Fruit fly (Drosophila melanogaster) whole organism, pupa: Measurements from ENCODE around the gene CG43210.

Experiments used
- CG10348 ChIP-seq: fragments of 200-800 bp; sonication (Bioruptor generic); IDR thresholded peaks from 2 replicates; pipeline ENCODE4 v1.3.6; 2022; ENCODE audit warnings: missing biosample characterization, missing genetic modification characterization
- CG12605 ChIP-seq: fragments of 200-800 bp; sonication (Bioruptor generic); IDR thresholded peaks from 2 replicates; pipeline ENCODE4 v1.3.6; 2022; ENCODE audit warnings: missing biosample characterization, missing genetic modification characterization
- CG13204 ChIP-seq: fragments of 200-800 bp; sonication (Bioruptor generic); optimal IDR thresholded peaks from 2 replicates; lab custom pipeline; 2018; ENCODE audit warnings: missing biosample characterization, mild to moderate bottlenecking, missing genetic modification characterization, moderate library complexity
- CG14655 ChIP-seq: fragments of 200-800 bp; sonication (Bioruptor generic); optimal IDR thresholded peaks from 3 replicates; lab custom pipeline; 2017; ENCODE audit warnings: mild to moderate bottlenecking, missing biosample characterization, missing genetic modification reagents, missing genetic modification characterization
- CG15710 ChIP-seq: fragments of 200-800 bp; sonication (Bioruptor generic); optimal IDR thresholded peaks from 2 replicates; lab custom pipeline; 2018; ENCODE audit warnings: missing biosample characterization, mild to moderate bottlenecking, missing genetic modification characterization, moderate library complexity
- CG17806 ChIP-seq: fragments of 200-800 bp; sonication (Bioruptor generic); optimal IDR thresholded peaks from 2 replicates; lab custom pipeline; 2018; ENCODE audit warnings: missing biosample characterization, mild to moderate bottlenecking, missing genetic modification characterization, moderate library complexity
- CG32121 ChIP-seq: fragments of 200-800 bp; sonication (Bioruptor generic); IDR thresholded peaks from 2 replicates; pipeline ENCODE4 v1.3.6; 2022; ENCODE audit warnings: missing biosample characterization, missing genetic modification characterization
- CG34367 ChIP-seq: fragments of 200-800 bp; sonication (Bioruptor generic); optimal IDR thresholded peaks from 2 replicates; lab custom pipeline; 2018; ENCODE audit warnings: missing biosample characterization, mild to moderate bottlenecking, missing genetic modification characterization
- CG4496 ChIP-seq: fragments of 200-800 bp; sonication (Bioruptor generic); IDR thresholded peaks from 3 replicates; pipeline ENCODE4 v1.3.6; 2022; ENCODE audit warnings: missing biosample characterization, missing genetic modification characterization
- CG8159 ChIP-seq: fragments of 200-800 bp; sonication (Bioruptor generic); optimal IDR thresholded peaks from 3 replicates; lab custom pipeline; 2018; ENCODE audit warnings: missing biosample characterization, mild to moderate bottlenecking, missing genetic modification characterization, moderate library complexity
- CG8301 ChIP-seq: fragments of 200-800 bp; sonication (Bioruptor generic); optimal IDR thresholded peaks from 2 replicates; lab custom pipeline; 2018; ENCODE audit warnings: missing biosample characterization, mild to moderate bottlenecking, missing genetic modification characterization
- CG9948 ChIP-seq: fragments of 200-800 bp; sonication (Bioruptor generic); optimal IDR thresholded peaks from 2 replicates; lab custom pipeline; 2018; ENCODE audit warnings: missing biosample characterization, mild to moderate bottlenecking, missing genetic modification characterization, moderate library complexity
- D1 ChIP-seq: fragments of 200-800 bp; sonication (Bioruptor generic); optimal IDR thresholded peaks from 2 replicates; lab custom pipeline; 2018; ENCODE audit warnings: missing biosample characterization, mild to moderate bottlenecking, missing genetic modification characterization, moderate library complexity
- EcR ChIP-seq: fragments of 200-800 bp; sonication (Bioruptor generic); optimal IDR thresholded peaks from 3 replicates; lab custom pipeline; 2019; ENCODE audit warnings: missing biosample characterization, missing genetic modification characterization, mild to moderate bottlenecking, moderate library complexity, missing genetic modification reagents
- Ets98B ChIP-seq: fragments of 200-800 bp; sonication (Bioruptor generic); IDR thresholded peaks from 2 replicates; pipeline ENCODE4 v1.3.6; 2022; ENCODE audit warnings: missing biosample characterization, missing genetic modification characterization
- Pif1A ChIP-seq: fragments of 200-800 bp; sonication (Bioruptor generic); optimal IDR thresholded peaks from 3 replicates; lab custom pipeline; 2016; ENCODE audit warnings: missing biosample characterization, missing genetic modification characterization
- Pif1B ChIP-seq: fragments of 200-800 bp; sonication (Bioruptor generic); optimal IDR thresholded peaks from 3 replicates; lab custom pipeline; 2016; ENCODE audit warnings: missing biosample characterization, missing genetic modification characterization
- Snoo ChIP-seq: fragments of 200-800 bp; sonication (Bioruptor generic); optimal IDR thresholded peaks from 3 replicates; lab custom pipeline; 2017; ENCODE audit warnings: missing biosample characterization, mild to moderate bottlenecking, missing genetic modification characterization, inconsistent platforms
- fd96Ca ChIP-seq: fragments of 200-800 bp; sonication (Bioruptor generic); IDR thresholded peaks from 3 replicates; pipeline ENCODE4 v1.3.6; 2022; ENCODE audit warnings: missing biosample characterization, missing genetic modification characterization
- gl ChIP-seq: fragments of 200-800 bp; sonication (Bioruptor generic); optimal IDR thresholded peaks from 2 replicates; lab custom pipeline; 2018; ENCODE audit warnings: missing biosample characterization, mild to moderate bottlenecking, missing genetic modification characterization
- rn ChIP-seq: fragments of 200-800 bp; sonication (Bioruptor generic); IDR thresholded peaks from 2 replicates; pipeline ENCODE4 v1.3.6; 2022; ENCODE audit warnings: missing biosample characterization, missing genetic modification characterization

The CG43210 gene

DNA sequence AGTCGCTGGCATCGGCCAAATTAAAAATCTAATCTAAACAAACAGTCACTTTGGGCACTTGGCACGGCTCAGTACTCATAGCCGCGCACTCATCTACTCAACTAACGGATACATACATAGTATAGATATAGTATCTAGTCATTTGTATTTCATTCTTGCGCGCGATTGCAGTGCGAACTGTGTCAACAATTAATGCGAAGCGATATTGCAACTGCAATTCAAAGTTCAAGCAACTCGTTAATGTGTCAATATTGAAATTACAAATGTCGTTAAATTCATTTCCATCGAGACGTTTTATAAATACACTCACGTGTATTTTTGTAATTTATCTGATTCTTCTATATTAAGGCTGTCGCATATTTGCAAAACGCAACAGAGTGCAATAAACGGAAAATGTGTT, 17.3 kb upstream of the CG43210 start:
- TF ChIP-seq Snoo (tag; lab: Kevin White, UChicago) (no peak), EcR (GFP tag; lab: Kevin White, UChicago) (peak; percentile 62), CG15710 (tag; lab: Kevin White, UChicago) (no peak), fd96Ca (GFP tag; lab: Robert Waterston, UW) (no peak), CG17806 (tag; lab: Kevin White, UChicago) (no peak), Ets98B (GFP tag; lab: Robert Waterston, UW) (peak; percentile 21; the same call in 1 of the 2 replicates), Pif1A (GFP tag; lab: Kevin White, UChicago) (peak; percentile 2), CG13204 (GFP tag; lab: Kevin White, UChicago) (no peak), CG34367 (tag; lab: Kevin White, UChicago) (no peak), CG4496 (GFP tag; lab: Robert Waterston, UW) (no peak), CG8301 (tag; lab: Kevin White, UChicago) (no peak), CG9948 (tag; lab: Kevin White, UChicago) (no peak), Pif1B (GFP tag; lab: Kevin White, UChicago) (no peak), CG10348 (no peak), rn (GFP tag; lab: Robert Waterston, UW) (no peak), CG8159 (no peak), gl (tag; lab: Kevin White, UChicago) (peak; percentile 6), CG14655 (GFP tag; lab: Kevin White, UChicago) (no peak), CG32121 (GFP tag; lab: Robert Waterston, UW) (no peak), CG12605 (GFP tag; lab: Robert Waterston, UW) (no peak), D1 (tag; lab: Kevin White, UChicago) (no peak)

DNA sequence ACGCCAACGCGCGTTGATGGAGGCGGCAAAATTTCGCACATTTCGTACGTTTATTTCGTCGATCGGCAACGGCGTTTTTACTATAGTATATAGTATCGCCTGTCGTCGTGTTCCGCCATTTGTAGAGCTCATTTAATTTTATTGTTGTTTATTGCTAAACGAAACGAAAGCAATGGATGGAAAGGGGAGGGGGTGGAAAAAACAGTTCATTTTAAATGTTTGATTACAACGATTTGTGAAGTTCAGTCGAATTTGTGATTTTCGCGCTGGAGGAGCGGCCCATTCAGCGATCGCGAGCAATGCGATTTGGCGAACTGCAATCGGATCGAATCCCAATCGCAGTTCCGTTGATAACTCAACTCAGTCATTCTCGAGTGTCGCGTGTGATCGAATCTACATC, 16.0 kb upstream of the CG43210 start:
- TF ChIP-seq EcR (GFP tag; lab: Kevin White, UChicago), result no peak
- TF ChIP-seq CG10348, result no peak
- TF ChIP-seq Pif1B (GFP tag; lab: Kevin White, UChicago), result no peak
- TF ChIP-seq D1 (tag; lab: Kevin White, UChicago), result no peak
- TF ChIP-seq gl (tag; lab: Kevin White, UChicago), result no peak
- no peak for TF ChIP-seq CG17806 (tag; lab: Kevin White, UChicago)
- TF ChIP-seq CG9948 (tag; lab: Kevin White, UChicago), result no peak
- TF ChIP-seq CG34367 (tag; lab: Kevin White, UChicago), result no peak
- TF ChIP-seq Ets98B (GFP tag; lab: Robert Waterston, UW), result no peak
- no peak for TF ChIP-seq CG32121 (GFP tag; lab: Robert Waterston, UW)
- TF ChIP-seq Pif1A (GFP tag; lab: Kevin White, UChicago), result no peak
- TF ChIP-seq rn (GFP tag; lab: Robert Waterston, UW), result no peak
- TF ChIP-seq CG15710 (tag; lab: Kevin White, UChicago), result no peak
- no peak for TF ChIP-seq CG8301 (tag; lab: Kevin White, UChicago)
- TF ChIP-seq CG14655 (GFP tag; lab: Kevin White, UChicago), result no peak
- TF ChIP-seq CG4496 (GFP tag; lab: Robert Waterston, UW), result no peak
- TF ChIP-seq CG12605 (GFP tag; lab: Robert Waterston, UW), result no peak

DNA sequence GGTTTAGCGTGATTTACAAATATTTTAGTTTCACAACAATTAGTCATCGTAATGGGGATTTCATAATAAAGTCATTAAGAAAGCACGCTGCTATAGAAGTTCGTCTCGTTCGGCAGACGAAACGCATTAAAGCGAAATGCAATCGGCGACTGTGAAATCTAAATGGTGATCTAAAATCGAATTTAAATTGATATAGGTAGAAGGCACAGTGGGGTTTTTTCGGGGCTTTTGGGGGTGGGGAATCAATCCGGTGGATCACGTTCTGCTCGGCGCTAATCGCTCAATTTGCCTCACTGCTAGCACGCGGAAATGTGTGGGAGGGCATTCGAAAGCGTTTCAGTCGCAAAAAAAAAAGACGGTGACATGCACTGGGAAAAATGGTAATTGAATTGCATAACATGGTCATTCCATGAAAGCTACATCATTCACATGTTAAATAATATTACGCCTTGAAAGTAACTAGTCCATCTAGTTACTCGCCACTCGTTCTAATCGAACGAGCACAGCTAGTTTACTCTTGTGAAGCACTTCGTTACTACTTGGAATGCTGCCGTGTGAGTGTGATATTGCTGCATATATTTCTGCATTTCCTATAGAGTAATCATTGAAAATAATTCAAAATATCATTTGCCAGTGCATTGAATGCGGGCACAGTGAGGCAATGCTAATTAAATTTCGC, 12.9 kb upstream of the CG43210 start:
- TF ChIP-seq CG32121 (GFP tag; lab: Robert Waterston, UW) (no peak), CG15710 (tag; lab: Kevin White, UChicago) (peak; percentile 2), Snoo (tag; lab: Kevin White, UChicago) (no peak), CG12605 (GFP tag; lab: Robert Waterston, UW) (no peak), CG8159 (peak; percentile 10), rn (GFP tag; lab: Robert Waterston, UW) (no peak), CG13204 (GFP tag; lab: Kevin White, UChicago) (no peak), CG4496 (GFP tag; lab: Robert Waterston, UW) (peak; percentile 46; the same call in 1 of the 3 replicates), CG34367 (tag; lab: Kevin White, UChicago) (no peak), Pif1B (GFP tag; lab: Kevin White, UChicago) (no peak), gl (tag; lab: Kevin White, UChicago) (no peak), Ets98B (GFP tag; lab: Robert Waterston, UW) (no peak; the same call in 1 of the 2 replicates), fd96Ca (GFP tag; lab: Robert Waterston, UW) (peak; percentile 33; the same call in 1 of the 3 replicates), Pif1A (GFP tag; lab: Kevin White, UChicago) (peak; percentile 39), CG17806 (tag; lab: Kevin White, UChicago) (no peak), CG8301 (tag; lab: Kevin White, UChicago) (peak; percentile 29), D1 (tag; lab: Kevin White, UChicago) (no peak), CG14655 (GFP tag; lab: Kevin White, UChicago) (peak; percentile 45), CG9948 (tag; lab: Kevin White, UChicago) (peak; percentile 13)
- TF ChIP-seq, all 21 proteins: peak for 8

DNA sequence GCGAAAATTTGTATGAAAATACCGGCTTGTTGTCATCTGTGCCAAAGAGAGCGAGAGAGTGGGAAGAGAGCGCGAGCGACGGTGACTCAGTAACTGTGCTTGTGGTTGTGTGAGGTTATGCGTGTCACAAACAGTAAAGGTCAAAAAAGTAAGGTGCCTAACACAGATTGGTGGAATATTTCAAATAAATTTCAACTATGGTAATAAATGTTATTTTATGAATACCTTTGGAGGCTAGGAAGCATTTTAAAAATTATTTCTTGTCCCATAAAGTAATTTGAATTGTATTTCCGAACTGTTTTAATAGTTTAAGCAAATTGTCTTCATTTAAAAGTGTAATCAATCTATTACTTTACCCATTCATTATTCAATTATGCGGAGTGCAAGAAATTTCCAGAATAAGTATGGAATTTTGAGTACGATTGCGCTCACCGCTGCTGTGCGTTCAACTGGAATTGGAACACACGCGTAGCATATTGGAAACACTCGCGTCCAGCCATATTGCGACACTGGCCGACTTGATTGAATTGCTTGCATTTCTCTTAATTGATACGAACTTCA, 8.8 kb upstream of the CG43210 start:
- TF ChIP-seq gl (tag; lab: Kevin White, UChicago) (peak; percentile 85), EcR (GFP tag; lab: Kevin White, UChicago) (peak; percentile 82), CG10348 (peak; percentile 75), Snoo (tag; lab: Kevin White, UChicago) (peak; percentile 93), Pif1A (GFP tag; lab: Kevin White, UChicago) (peak; percentile 95), CG13204 (GFP tag; lab: Kevin White, UChicago) (peak; percentile 87), CG32121 (GFP tag; lab: Robert Waterston, UW) (peak; percentile 94), rn (GFP tag; lab: Robert Waterston, UW) (peak; percentile 87), CG15710 (tag; lab: Kevin White, UChicago) (peak; percentile 97), CG12605 (GFP tag; lab: Robert Waterston, UW) (peak; percentile 80), fd96Ca (GFP tag; lab: Robert Waterston, UW) (peak; percentile 80; the same call in 2 of the 3 replicates), CG17806 (tag; lab: Kevin White, UChicago) (peak; percentile 93), CG4496 (GFP tag; lab: Robert Waterston, UW) (peak; percentile 89), CG8159 (peak; percentile 96), CG9948 (tag; lab: Kevin White, UChicago) (peak; percentile 96), Pif1B (GFP tag; lab: Kevin White, UChicago) (peak; percentile 92), CG14655 (GFP tag; lab: Kevin White, UChicago) (peak; percentile 97), D1 (tag; lab: Kevin White, UChicago) (peak; percentile 91), CG34367 (tag; lab: Kevin White, UChicago) (peak; percentile 95), CG8301 (tag; lab: Kevin White, UChicago) (peak; percentile 96), Ets98B (GFP tag; lab: Robert Waterston, UW) (peak; percentile 86)
- TF ChIP-seq, all 21 proteins: peak for 21
